Fruit fly (Drosophila melanogaster) whole organism, embryonic: Measurements from ENCODE around the gene CG5612.

Experiments
- ATbp ChIP-seq: fragments of 200-800 bp; sonication (Bioruptor generic); optimal IDR thresholded peaks from 2 replicates; lab custom pipeline; 2017; ENCODE audit warnings: missing biosample characterization, mild to moderate bottlenecking, missing genetic modification characterization, missing genetic modification reagents
- Aef1 ChIP-seq: fragments of 200-800 bp; sonication (Bioruptor generic); IDR thresholded peaks from 3 replicates; pipeline ENCODE4 v1.3.6; 2022; ENCODE audit warnings: missing biosample characterization, missing genetic modification characterization
- Blimp-1 ChIP-seq: fragments of 200-800 bp; sonication (Bioruptor generic); optimal IDR thresholded peaks from 3 replicates; lab custom pipeline; 2018; ENCODE audit warnings: missing biosample characterization, missing genetic modification characterization, mild to moderate bottlenecking, moderate library complexity, missing genetic modification reagents
- CG10209 ChIP-seq: fragments of 200-800 bp; sonication (Bioruptor generic); optimal IDR thresholded peaks from 3 replicates; lab custom pipeline; 2017; ENCODE audit warnings: missing biosample characterization, mild to moderate bottlenecking, missing genetic modification characterization, missing genetic modification reagents
- CG13424 ChIP-seq: fragments of 200-800 bp; sonication (Bioruptor generic); optimal IDR thresholded peaks from 2 replicates; lab custom pipeline; 2019; ENCODE audit warnings: missing biosample characterization, mild to moderate bottlenecking, missing genetic modification characterization, moderate library complexity
- CG13894 ChIP-seq: fragments of 200-800 bp; sonication (Bioruptor generic); optimal IDR thresholded peaks from 3 replicates; lab custom pipeline; 2018; ENCODE audit warnings: missing biosample characterization, mild to moderate bottlenecking, missing genetic modification characterization, moderate library complexity
- CG14441 ChIP-seq: fragments of 200-800 bp; sonication (Bioruptor generic); IDR thresholded peaks from 2 replicates; pipeline ENCODE4 v1.3.6; 2022; ENCODE audit warnings: missing biosample characterization, missing genetic modification characterization
- CG14965 ChIP-seq: fragments of 200-800 bp; sonication (Bioruptor generic); optimal IDR thresholded peaks from 2 replicates; lab custom pipeline; 2016; ENCODE audit warnings: missing biosample characterization, missing genetic modification characterization, borderline replicate concordance
- CG16779 ChIP-seq: fragments of 200-800 bp; sonication (Bioruptor generic); IDR thresholded peaks from 2 replicates; pipeline ENCODE4 v1.3.6; 2022; ENCODE audit warnings: missing biosample characterization, missing genetic modification characterization
- CG17186 ChIP-seq: fragments of 200-800 bp; sonication (Bioruptor generic); optimal IDR thresholded peaks from 3 replicates; lab custom pipeline; 2017; ENCODE audit warnings: missing biosample characterization, missing genetic modification reagents, missing genetic modification characterization
- CG17912 ChIP-seq: fragments of 200-800 bp; sonication (Bioruptor generic); optimal IDR thresholded peaks from 2 replicates; lab custom pipeline; 2018; ENCODE audit warnings: missing biosample characterization, mild to moderate bottlenecking, missing genetic modification characterization
- CG18764 ChIP-seq: fragments of 200-800 bp; sonication (Bioruptor generic); optimal IDR thresholded peaks from 3 replicates; lab custom pipeline; 2016; ENCODE audit warnings: missing biosample characterization, missing genetic modification characterization
- CG31441 ChIP-seq: fragments of 200-800 bp; sonication (Bioruptor generic); IDR thresholded peaks from 2 replicates; pipeline ENCODE4 v1.3.6; 2022; ENCODE audit warnings: missing biosample characterization, missing genetic modification characterization
- CG3726 ChIP-seq: fragments of 200-800 bp; sonication (Bioruptor generic); IDR thresholded peaks from 3 replicates; pipeline ENCODE4, ENCODE4 v1.3.6; 2022; ENCODE audit warnings: missing biosample characterization, missing genetic modification characterization
- CG6254 ChIP-seq: fragments of 200-800 bp; sonication (Bioruptor generic); optimal IDR thresholded peaks from 3 replicates; lab custom pipeline; 2017; ENCODE audit warnings: mild to moderate bottlenecking, missing biosample characterization, missing genetic modification reagents, missing genetic modification characterization
- CG8281 ChIP-seq: fragments of 200-800 bp; sonication (Bioruptor generic); optimal IDR thresholded peaks from 2 replicates; lab custom pipeline; 2018; ENCODE audit warnings: missing biosample characterization, mild to moderate bottlenecking, missing genetic modification characterization, moderate library complexity
- CG8290 ChIP-seq, 3 experiments: fragments of 200-800 bp; sonication (Bioruptor generic); optimal IDR thresholded peaks; 2 replicates each; lab custom pipeline; 2016 to 2019; ENCODE audit warnings: missing biosample characterization in 3 of 3, missing genetic modification characterization in 3 of 3, mild to moderate bottlenecking in 2 of 3, moderate library complexity in 1 of 3
- CG8924 ChIP-seq: fragments of 200-800 bp; optimal IDR thresholded peaks from 3 replicates; lab custom pipeline; 2019; ENCODE audit warnings: missing biosample characterization, mild to moderate bottlenecking, missing genetic modification characterization, moderate library complexity
- D19A ChIP-seq: fragments of 200-800 bp; optimal IDR thresholded peaks from 3 replicates; lab custom pipeline; 2019; ENCODE audit warnings: missing biosample characterization, mild to moderate bottlenecking, missing genetic modification characterization, moderate library complexity
- E2f1 ChIP-seq: fragments of 200-800 bp; sonication (Bioruptor generic); IDR thresholded peaks from 2 replicates; pipeline ENCODE4 v1.3.6; 2022; ENCODE audit warnings: missing biosample characterization, missing genetic modification characterization
- Ets65A ChIP-seq: fragments of 200-800 bp; sonication (Bioruptor generic); peaks from one replicate; lab custom pipeline; 2016; ENCODE audit warnings: missing biosample characterization, missing genetic modification characterization
- Hmr ChIP-seq: fragments of 200-800 bp; sonication (Bioruptor generic); optimal IDR thresholded peaks from 3 replicates; lab custom pipeline; 2017; ENCODE audit warnings: mild to moderate bottlenecking, missing biosample characterization, missing genetic modification reagents, missing genetic modification characterization
- Hsf ChIP-seq: fragments of 200-800 bp; sonication (Bioruptor generic); optimal IDR thresholded peaks from 3 replicates; lab custom pipeline; 2016; ENCODE audit warnings: missing biosample characterization, missing genetic modification characterization
- Kr ChIP-seq: fragments of 200-800 bp; sonication (Bioruptor generic); optimal IDR thresholded peaks from 2 replicates; lab custom pipeline; 2017; ENCODE audit warnings: missing biosample characterization, mild to moderate bottlenecking, missing genetic modification characterization
- Meics ChIP-seq: fragments of 200-800 bp; sonication (Bioruptor generic); optimal IDR thresholded peaks from 2 replicates; lab custom pipeline; 2017; ENCODE audit warnings: missing biosample characterization, mild to moderate bottlenecking, missing genetic modification characterization
- Optix ChIP-seq: fragments of 200-800 bp; sonication (Bioruptor generic); IDR thresholded peaks from 3 replicates; pipeline ENCODE4 v1.3.6; 2022; ENCODE audit warnings: missing biosample characterization, missing genetic modification characterization
- PHDP ChIP-seq: fragments of 200-800 bp; sonication (Bioruptor generic); optimal IDR thresholded peaks from 3 replicates; lab custom pipeline; 2018; ENCODE audit warnings: missing biosample characterization, mild to moderate bottlenecking, missing genetic modification characterization, moderate library complexity
- Pdp1 ChIP-seq, 2 experiments: fragments of 200-800 bp; sonication (Bioruptor generic); optimal IDR thresholded peaks; 3 replicates each; lab custom pipeline; 2016; ENCODE audit warnings: missing biosample characterization in 2 of 2, missing genetic modification characterization in 2 of 2, mild to moderate bottlenecking in 1 of 2, moderate library complexity in 1 of 2
- Sox100B ChIP-seq: fragments of 200-800 bp; sonication (Bioruptor generic); optimal IDR thresholded peaks from 3 replicates; lab custom pipeline; 2018; ENCODE audit warnings: missing biosample characterization, mild to moderate bottlenecking, missing genetic modification characterization
- Xbp1 ChIP-seq: fragments of 200-800 bp; sonication (Bioruptor generic); optimal IDR thresholded peaks from 3 replicates; lab custom pipeline; 2016; ENCODE audit warnings: missing biosample characterization, mild to moderate bottlenecking, missing genetic modification characterization
- abd-A ChIP-seq: fragments of 200-800 bp; sonication (Bioruptor generic); optimal IDR thresholded peaks from 3 replicates; lab custom pipeline; 2019; ENCODE audit warnings: missing biosample characterization, mild to moderate bottlenecking, missing genetic modification characterization, moderate library complexity
- bsh ChIP-seq, 2 experiments: fragments of 200-800 bp; sonication (Bioruptor generic); optimal IDR thresholded peaks; 2 replicates each; lab custom pipeline; 2017 to 2018; ENCODE audit warnings: mild to moderate bottlenecking in 2 of 2, missing biosample characterization in 2 of 2, missing genetic modification characterization in 2 of 2, moderate library complexity in 1 of 2
- chinmo ChIP-seq: fragments of 200-800 bp; sonication (Bioruptor generic); IDR thresholded peaks from 4 replicates; pipeline ENCODE4 v1.3.6; 2022; ENCODE audit warnings: missing biosample characterization, missing genetic modification characterization; ENCODE audit not compliant: partially characterized antibody
- crol ChIP-seq: fragments of 200-800 bp; sonication (Bioruptor generic); IDR thresholded peaks from 2 replicates; pipeline ENCODE4 v1.3.6; 2022; ENCODE audit warnings: missing biosample characterization, missing genetic modification characterization
- dysf ChIP-seq: fragments of 200-800 bp; sonication (Bioruptor generic); IDR thresholded peaks from 3 replicates; pipeline ENCODE4 v1.3.6; 2022; ENCODE audit warnings: missing biosample characterization, missing genetic modification characterization
- exex ChIP-seq: fragments of 200-800 bp; sonication (Bioruptor generic); optimal IDR thresholded peaks from 4 replicates; lab custom pipeline; 2018; ENCODE audit warnings: missing biosample characterization, mild to moderate bottlenecking, missing genetic modification characterization, moderate library complexity
- gce ChIP-seq: fragments of 200-800 bp; sonication (Bioruptor generic); IDR thresholded peaks from 3 replicates; pipeline ENCODE4 v1.3.6; 2022; ENCODE audit warnings: missing biosample characterization, missing genetic modification characterization
- hkb ChIP-seq, 2 experiments: fragments of 200-800 bp in 1 of 2; fragments of >200 bp in 1 of 2; sonication (Bioruptor generic) in 1 of 2; IDR thresholded peaks in 1 of 2; optimal IDR thresholded peaks in 1 of 2; 2 replicates each; pipeline versions ENCODE4 v1.3.6 to Lab custom; 2017 to 2022; ENCODE audit warnings: missing biosample characterization in 1 of 2, missing genetic modification characterization in 1 of 2
- phol ChIP-seq: fragments of 200-800 bp; sonication (Bioruptor generic); optimal IDR thresholded peaks from 3 replicates; lab custom pipeline; 2018; ENCODE audit warnings: missing biosample characterization, mild to moderate bottlenecking, missing genetic modification characterization, moderate library complexity
- ranshi ChIP-seq: fragments of 200-800 bp; sonication (Bioruptor generic); IDR thresholded peaks from 2 replicates; pipeline ENCODE4 v1.3.6; 2022; ENCODE audit warnings: missing biosample characterization, missing genetic modification characterization
- row ChIP-seq: fragments of 200-800 bp; sonication (Bioruptor generic); IDR thresholded peaks from 3 replicates; pipeline ENCODE4 v1.3.6; 2022; ENCODE audit warnings: missing biosample characterization, missing genetic modification characterization
- salm ChIP-seq: fragments of 200-800 bp; sonication (Bioruptor generic); optimal IDR thresholded peaks from 2 replicates; lab custom pipeline; 2018; ENCODE audit warnings: missing biosample characterization, mild to moderate bottlenecking, missing genetic modification characterization
- sens ChIP-seq: fragments of 200-800 bp; sonication (Bioruptor generic); peaks from one replicate; lab custom pipeline; 2016; ENCODE audit warnings: missing biosample characterization, missing genetic modification characterization
- sim ChIP-seq: fragments of 200-800 bp; sonication (Bioruptor generic); IDR thresholded peaks from 2 replicates; pipeline ENCODE4 v1.3.6; 2022; ENCODE audit warnings: missing biosample characterization, missing genetic modification characterization
- ttk ChIP-seq: fragments of 200-800 bp; sonication (Bioruptor generic); IDR thresholded peaks from 2 replicates; pipeline ENCODE4 v2.1.2; 2022; ENCODE audit warnings: missing biosample characterization, missing genetic modification characterization
- usp ChIP-seq: fragments of >200 bp; optimal IDR thresholded peaks from 2 replicates; lab custom pipeline; 2017; ENCODE audit warnings: missing biosample characterization, missing genetic modification characterization
- vvl ChIP-seq: fragments of 200-800 bp; sonication (Bioruptor generic); IDR thresholded peaks from 2 replicates; pipeline ENCODE4 v1.3.6; 2022; ENCODE audit warnings: missing biosample characterization, missing genetic modification characterization

CG5612 gene

dm6 chr3R:27636010-27636584 lies 10.3 kb upstream of the CG5612 start, which contains the start of the genes CG5611 and Mtl (continued):
- peak; percentile 98 for TF ChIP-seq exex (tag; lab: Kevin White, UChicago)

dm6 chr3R:27622993-27623392 lies 2.8 kb downstream of the CG5612 start:
- TF ChIP-seq Pdp1 (GFP tag; optimal IDR thresholded peaks at IDR 0.05; lab: Kevin White, UChicago) (no peak), CG8281 (tag; lab: Kevin White, UChicago) (no peak), Ets65A (GFP tag; lab: Kevin White, UChicago) (peak; percentile 65), CG13894 (tag; lab: Kevin White, UChicago) (peak; percentile 17), CG10209 (GFP tag; lab: Kevin White, UChicago) (no peak), CG16779 (GFP tag; lab: Robert Waterston, UW) (no peak), D19A (tag; lab: Kevin White, UChicago) (peak; percentile 74), Optix (GFP tag; lab: Robert Waterston, UW) (no peak), abd-A (peak; percentile 86), gce (GFP tag; lab: Robert Waterston, UW) (no peak), CG6254 (no peak), CG14441 (GFP tag; lab: Robert Waterston, UW) (no peak), CG17912 (GFP tag; lab: Kevin White, UChicago) (no peak), Kr (GFP tag; lab: Kevin White, UChicago) (no peak), sim (GFP tag; lab: Robert Waterston, UW) (no peak), usp (GFP tag; lab: Kevin White, UChicago) (no peak), Sox100B (GFP tag; lab: Kevin White, UChicago) (no peak), Meics (GFP tag; lab: Kevin White, UChicago) (no peak), Hsf (GFP tag; lab: Kevin White, UChicago) (no peak), crol (GFP tag; lab: Robert Waterston, UW) (peak; percentile 54), CG14965 (GFP tag; lab: Kevin White, UChicago) (no peak), CG3726 (no peak), dysf (GFP tag; lab: Robert Waterston, UW) (no peak), CG18764 (GFP tag; lab: Kevin White, UChicago) (no peak), ATbp (no peak), CG17186 (no peak), chinmo (0 out of 4 replicates have a peak, but pooled peaks have one; percentile 19), Aef1 (GFP tag; lab: Robert Waterston, UW) (no peak)

- peak; percentile 2 for TF ChIP-seq CG8924
- peak; percentile 13 for TF ChIP-seq Xbp1 (GFP tag; lab: Kevin White, UChicago)
- TF ChIP-seq ranshi (GFP tag; lab: Robert Waterston, UW) = 0 out of 2 replicates have a peak, but pooled peaks have one; percentile 36
- TF ChIP-seq sens (GFP tag; lab: Kevin White, UChicago) = peak; percentile 42
- TF ChIP-seq bsh (GFP tag; optimal IDR thresholded peaks at IDR 0.05; lab: Kevin White, UChicago) = peak in 1 of 2 experiments; percentile 24
- peak; percentile 21 for TF ChIP-seq PHDP (tag; lab: Kevin White, UChicago)
- peak; percentile 51 for TF ChIP-seq row (GFP tag; lab: Robert Waterston, UW)
- TF ChIP-seq salm (tag; lab: Kevin White, UChicago) = no peak
- TF ChIP-seq vvl = peak; percentile 35; the same call in 1 of the 2 replicates
- TF ChIP-seq E2f1 (GFP tag; lab: Robert Waterston, UW) = 0 out of 2 replicates have a peak, but pooled peaks have one; percentile 23
- peak; percentile 36 for TF ChIP-seq Blimp-1
- peak; percentile 32 for TF ChIP-seq CG13424 (tag; lab: Kevin White, UChicago)
- TF ChIP-seq phol = peak; percentile 11
- TF ChIP-seq Hmr = peak; percentile 46
- no peak for TF ChIP-seq hkb (optimal IDR thresholded peaks at IDR 0.05; lab: Kevin White, UChicago)
- peak; percentile 29; the same call in 1 of the 2 replicates for TF ChIP-seq hkb (GFP tag; IDR thresholded peaks at IDR 0.05; lab: Robert Waterston, UW)
- TF ChIP-seq CG31441 (GFP tag; lab: Robert Waterston, UW) = peak; percentile 31; the same call in 1 of the 2 replicates
- TF ChIP-seq ttk (GFP tag; lab: Robert Waterston, UW) = 0 out of 2 replicates have a peak, but pooled peaks have one; percentile 29
- no peak for TF ChIP-seq CG8290 (GFP tag; optimal IDR thresholded peaks at IDR 0.05; lab: Kevin White, UChicago)
- peak in 1 of 2 experiments; percentile 43 for TF ChIP-seq CG8290 (tag; optimal IDR thresholded peaks at IDR 0.05; lab: Kevin White, UChicago)
These were observed 4.0 kb downstream of the CG5612 start for dm6 chr3R:27621861-27622260.
